Worm (Caenorhabditis elegans) whole organism, dauer: ENCODE results near the gene T23D5.3.
"Not testable (repeated sequence)": the region's sequence is repeated elsewhere in the genome, so short reads cannot be mapped to it uniquely, and the experiment has no call there.

Experiments used
- unc-62 ChIP-seq: sonication (generic microtip); optimal IDR thresholded peaks from 2 replicates; lab custom pipeline; 2017; ENCODE audit warnings: missing biosample characterization, missing genetic modification reagents, missing genetic modification characterization

Gene T23D5.3

ce11 chrV:15733568-15733967 is at the start of gene T23D5.3:
TSS of gene T23D5.3 (minus strand) at chrV:15733668.
- no peak for TF ChIP-seq unc-62

DNA sequence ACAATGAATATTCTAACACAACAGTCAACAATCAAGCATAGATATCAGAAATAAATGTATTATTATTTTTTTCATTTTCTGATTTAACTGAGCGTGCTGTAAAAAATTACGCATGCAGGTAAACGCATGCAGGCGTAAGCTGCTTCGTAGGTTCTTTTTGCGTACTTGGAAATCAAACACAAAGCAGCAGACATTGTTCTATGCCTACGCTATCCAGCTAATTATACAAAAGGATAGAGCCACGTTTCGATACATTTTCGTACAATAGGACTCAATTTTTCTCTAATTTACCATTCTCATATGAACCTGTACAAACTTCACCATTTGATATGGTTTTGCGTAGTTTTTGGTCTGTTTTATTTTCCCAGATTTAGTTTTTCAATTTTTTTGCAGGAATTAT is 49.0 kb upstream of the T23D5.3 start, which contains the start of gene T26E4.3:
TSS of gene T26E4.3 (plus strand) at position 301 of the 400 bp plus-strand sequence.
- no peak for TF ChIP-seq unc-62

DNA sequence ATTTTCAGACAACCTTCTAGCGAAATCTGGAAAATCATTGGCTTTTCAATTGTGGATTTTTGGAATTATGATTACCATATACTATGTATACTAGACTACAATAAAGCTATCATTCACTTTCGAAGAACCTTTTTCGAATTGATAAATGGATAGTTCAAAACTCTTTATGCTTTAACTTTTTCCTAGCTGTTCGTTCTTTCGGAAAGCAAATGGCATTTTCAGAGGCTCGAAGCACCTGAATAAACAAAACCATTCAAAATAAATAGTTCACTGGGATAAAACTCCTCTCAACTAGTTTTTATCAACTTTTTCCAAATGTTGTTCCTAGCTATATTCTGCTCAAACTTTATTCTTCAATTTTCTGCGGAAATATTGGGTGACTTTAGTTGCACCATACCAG is 47.6 kb upstream of the T23D5.3 start, which contains the start of gene T26E4.2:
TSS of gene T26E4.2 (plus strand) at position 301 of the 400 bp plus-strand sequence.
- TF ChIP-seq unc-62, result no peak

DNA sequence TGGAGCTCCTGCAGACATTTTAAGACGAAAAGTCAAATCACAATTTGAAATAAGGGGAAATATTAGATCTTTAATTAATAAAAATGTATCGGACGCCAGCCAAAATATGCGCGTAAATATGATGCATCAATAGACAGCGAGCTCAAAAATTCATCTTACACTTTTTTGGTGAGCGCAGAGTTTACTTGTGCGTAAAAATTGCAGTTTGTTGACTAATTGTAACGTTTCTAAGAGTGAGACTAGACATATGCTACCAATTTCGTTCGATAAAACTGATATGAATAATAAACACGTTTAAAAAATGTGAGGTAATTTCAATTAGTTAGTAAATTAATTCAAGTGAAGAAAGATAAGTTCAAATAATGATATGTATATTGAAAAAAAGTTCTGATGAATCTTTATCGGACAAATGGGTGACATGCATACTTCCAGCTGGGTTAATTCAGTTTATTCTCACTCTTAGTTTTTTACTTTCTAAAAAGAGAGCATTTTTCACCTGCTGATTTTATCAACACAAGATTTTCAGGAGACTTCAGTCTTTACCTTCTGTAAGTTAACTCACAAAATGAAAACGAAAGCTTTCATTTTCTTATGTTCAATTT is 45.8 kb upstream of the T23D5.3 start, which contains the start of the genes nhr-285 and irld-52:
TSS of gene nhr-285 (minus strand) at position 101 of the 602 bp plus-strand sequence.
TSS of gene irld-52 (plus strand) at position 552 of the 602 bp plus-strand sequence.
- TF ChIP-seq unc-62, result no peak

DNA sequence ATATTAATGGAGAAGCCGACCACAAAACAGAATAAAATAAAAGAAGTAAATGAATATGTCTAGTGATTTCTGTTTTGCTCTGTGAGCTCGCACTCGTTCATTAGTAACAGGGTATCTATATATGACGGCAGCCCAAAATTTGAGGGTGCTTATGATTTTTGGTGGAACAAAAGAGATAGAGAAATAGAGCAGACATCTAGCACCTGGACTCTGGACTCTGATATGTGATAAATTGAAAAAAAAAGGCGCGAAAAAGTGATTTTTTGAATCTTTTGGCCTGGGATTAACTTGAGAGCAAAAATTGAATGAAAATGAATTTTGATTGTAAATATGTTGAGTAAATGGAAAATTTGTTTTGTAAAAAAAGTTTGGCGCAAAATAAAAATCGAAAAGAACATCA is 43.2 kb upstream of the T23D5.3 start, which contains the start of gene nhr-283:
TSS of gene nhr-283 (minus strand) at position 101 of the 400 bp plus-strand sequence.
- TF ChIP-seq unc-62, result no peak

DNA sequence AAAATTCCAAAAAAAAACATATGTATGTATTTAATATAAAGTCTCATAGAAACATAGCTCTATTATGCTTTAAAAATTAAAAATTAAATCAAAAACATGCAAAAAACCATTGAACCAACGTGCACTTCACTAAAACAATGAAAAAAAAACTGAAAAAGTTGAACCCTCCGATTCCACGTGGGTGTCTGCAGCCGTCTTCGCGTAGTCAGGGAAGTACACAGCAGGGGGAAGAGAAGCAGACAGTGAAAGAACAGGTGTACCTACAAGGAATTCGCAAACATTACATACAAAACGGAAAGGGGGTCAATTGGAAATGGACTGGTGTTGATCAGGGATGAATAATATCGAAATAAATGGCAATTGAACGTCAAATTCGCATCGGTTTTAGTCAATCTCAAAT is 40.5 kb upstream of the T23D5.3 start:
- TF ChIP-seq unc-62, result no peak

ce11 chrV:15773141-15773540 is 39.7 kb upstream of the T23D5.3 start, which contains the start of gene nhr-60:
TSS of gene nhr-60 (minus strand) at chrV:15773241.
- TF ChIP-seq unc-62, result no peak

DNA sequence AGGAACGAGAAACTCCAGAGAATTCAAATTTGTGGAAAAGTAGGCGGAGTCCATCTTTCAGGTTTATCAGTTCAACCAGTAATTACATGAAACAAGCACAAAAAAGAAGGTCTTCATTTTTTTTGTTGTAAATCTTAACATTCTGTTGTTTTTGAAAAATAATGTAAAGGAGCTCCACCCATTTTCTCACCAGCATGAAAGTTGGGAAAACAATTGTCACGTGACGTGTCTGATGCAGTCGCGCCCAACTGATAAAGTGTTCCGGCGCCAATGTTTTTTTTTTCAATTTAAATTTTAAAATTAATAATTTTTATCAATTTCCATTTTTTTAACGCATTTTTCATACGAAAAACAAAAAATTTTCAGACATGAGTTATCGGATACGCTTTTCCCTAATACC is 35.6 kb upstream of the T23D5.3 start, which contains the start of gene F57A10.4:
TSS of gene F57A10.4 (plus strand) at position 367 of the 400 bp plus-strand sequence.
- no peak for TF ChIP-seq unc-62

- TF ChIP-seq unc-62, result no peak
These were observed 32.7 kb upstream of the T23D5.3 start, which contains the start of the genes haf-3 and F57A10.2 for ce11 chrV:15766122-15766594. TSS of gene haf-3 (minus strand) at chrV:15766172. TSS of gene F57A10.2 (plus strand) at chrV:15766575.

DNA sequence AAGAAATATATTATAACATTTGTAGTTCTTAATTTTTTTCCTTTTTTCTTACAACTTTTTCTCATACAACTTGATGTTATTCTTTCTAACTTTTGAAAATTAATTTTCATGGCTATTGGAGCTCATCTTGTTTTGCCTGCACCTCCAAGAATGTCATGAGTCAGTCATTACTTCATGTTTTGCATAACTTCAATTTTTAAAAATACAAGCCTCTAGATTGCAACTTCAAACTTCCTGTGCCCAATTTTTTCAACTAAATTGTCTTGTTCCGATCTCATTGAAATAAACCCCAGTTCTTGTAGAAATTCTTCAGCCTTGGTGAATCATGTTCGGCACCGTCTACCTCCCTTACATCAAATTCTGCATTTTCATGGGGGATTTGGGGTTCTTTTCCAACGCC is 25.0 kb upstream of the T23D5.3 start, which contains the start of gene str-9:
TSS of gene str-9 (plus strand) at position 301 of the 400 bp plus-strand sequence.
- TF ChIP-seq unc-62, result no peak

DNA sequence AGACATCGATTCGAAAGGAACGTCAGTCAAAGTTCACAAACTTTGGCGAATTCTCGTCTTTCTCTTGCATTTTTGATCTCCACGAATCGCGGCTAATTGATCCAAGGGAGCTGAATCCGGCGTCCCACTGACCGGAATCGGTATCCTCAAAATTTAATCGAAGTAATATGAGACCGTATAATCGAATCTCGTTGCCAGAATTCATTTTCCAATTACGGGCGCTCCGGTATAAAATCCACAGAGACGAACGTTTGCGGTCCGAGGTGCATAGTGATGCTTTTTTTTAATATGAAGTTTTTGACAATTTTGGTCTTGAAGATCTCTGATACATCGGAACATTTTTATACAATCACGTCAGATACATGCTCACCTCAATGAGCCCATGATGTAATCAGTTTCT is 24.2 kb upstream of the T23D5.3 start:
- TF ChIP-seq unc-62, result no peak

- TF ChIP-seq unc-62, result not testable (repeated sequence)
These were observed 21.3 kb upstream of the T23D5.3 start, which contains the start of gene str-8 for ce11 chrV:15754731-15755130. TSS of gene str-8 (plus strand) at chrV:15755031.

- not testable (repeated sequence) for TF ChIP-seq unc-62
These were observed 19.5 kb upstream of the T23D5.3 start, which contains the start of gene str-5 for ce11 chrV:15752941-15753340. TSS of gene str-5 (plus strand) at chrV:15753241.

DNA sequence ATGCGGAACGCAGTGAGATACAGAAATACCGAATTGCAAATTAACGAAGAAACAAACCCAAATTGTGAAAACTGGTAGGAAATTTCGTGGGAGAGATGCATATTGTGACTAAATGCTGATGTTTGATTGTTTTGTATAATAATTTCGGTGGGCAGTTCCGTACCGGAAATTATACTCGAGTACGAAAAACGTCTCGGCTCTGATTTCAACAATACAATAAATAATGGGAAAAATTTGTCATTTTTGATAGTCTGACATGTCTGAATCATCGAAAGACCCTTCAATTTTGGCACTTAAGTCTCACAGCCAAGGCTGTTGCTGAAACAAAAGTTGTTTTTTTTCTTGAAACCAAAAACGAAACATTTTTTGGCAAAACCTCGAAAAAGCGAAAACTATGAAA is 18.6 kb upstream of the T23D5.3 start, which contains the start of gene str-43:
TSS of gene str-43 (minus strand) at position 101 of the 400 bp plus-strand sequence.
- no peak for TF ChIP-seq unc-62

DNA sequence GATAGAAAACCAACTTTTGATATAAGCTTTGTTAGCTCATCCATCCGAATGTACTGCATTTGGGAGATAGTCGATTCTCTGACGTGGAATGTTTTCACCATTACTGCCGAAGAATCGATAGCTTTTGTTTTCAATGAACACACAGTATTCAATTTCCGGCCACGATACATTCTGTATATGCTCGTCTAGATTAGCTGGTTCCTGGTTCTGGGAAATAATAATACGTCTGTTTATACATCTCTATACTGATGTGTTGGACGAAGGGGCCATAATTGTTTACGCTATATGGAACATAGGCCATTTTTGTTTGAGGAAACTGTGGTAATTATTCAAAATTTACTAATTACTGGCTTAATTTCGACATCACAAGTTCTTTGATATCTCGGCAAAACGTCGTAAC is 16.7 kb upstream of the T23D5.3 start, which contains the start of gene str-6:
TSS of gene str-6 (minus strand) at position 101 of the 400 bp plus-strand sequence.
- no peak for TF ChIP-seq unc-62

DNA sequence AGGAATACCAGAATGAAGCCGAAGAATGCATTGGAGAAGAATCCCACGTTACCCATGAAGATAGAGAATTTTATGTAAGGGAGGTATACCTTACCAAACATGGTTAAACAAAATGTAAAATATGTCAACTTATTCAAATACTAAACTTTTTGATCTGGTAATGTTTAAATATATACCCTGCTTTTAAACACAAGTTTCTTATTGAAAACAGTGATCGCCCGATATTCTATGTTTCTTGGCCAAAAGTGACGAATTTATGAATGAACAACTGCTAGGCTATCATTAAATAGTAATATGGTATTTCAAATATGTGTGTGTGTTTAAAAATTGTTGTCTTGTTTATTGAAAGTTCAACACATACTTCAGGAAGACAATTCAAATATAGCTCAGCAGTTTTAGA is 14.9 kb upstream of the T23D5.3 start, which contains the start of gene T23D5.8:
TSS of gene T23D5.8 (minus strand) at position 101 of the 400 bp plus-strand sequence.
- TF ChIP-seq unc-62, result not testable (repeated sequence)

- not testable (repeated sequence) for TF ChIP-seq unc-62
These were observed 10.9 kb upstream of the T23D5.3 start, which contains the start of gene str-19 for ce11 chrV:15744366-15744765. TSS of gene str-19 (minus strand) at chrV:15744466.
